Worm (Caenorhabditis elegans): ENCODE data around the gene C47D12.5.

Gene C47D12.5

ce11 chrII:11634057-11634676 is 50.9 kb downstream of the C47D12.5 start:
- TF ChIP-seq lin-13 (GFP tag; optimal IDR thresholded peaks at IDR 0.05) (peak; percentile 78), Y55F3AM.14 (GFP tag; optimal IDR thresholded peaks at IDR 0.05) (peak; percentile 91), egl-27 (tag; optimal IDR thresholded peaks at IDR 0.05) (peak; percentile 89), sma-3 (GFP tag; optimal IDR thresholded peaks at IDR 0.05) (peak; percentile 90), nhr-11 (tag; optimal IDR thresholded peaks at IDR 0.05) (no peak), ceh-82 (tag; optimal IDR thresholded peaks at IDR 0.05) (peak; percentile 46), ZK546.5 (tag; optimal IDR thresholded peaks at IDR 0.05) (no peak), sma-9 (GFP tag; optimal IDR thresholded peaks at IDR 0.05) (peak; percentile 93), sma-9 (tag; optimal IDR thresholded peaks at IDR 0.05) (no peak), mbf-1 (tag; optimal IDR thresholded peaks at IDR 0.05) (no peak), ceh-16 (tag; optimal IDR thresholded peaks at IDR 0.05) (no peak), F13H6.1 (tag; optimal IDR thresholded peaks at IDR 0.05) (peak; percentile 96), nhr-6 (tag; optimal IDR thresholded peaks at IDR 0.05) (peak; percentile 62), peb-1 (tag; optimal IDR thresholded peaks at IDR 0.05) (no peak), mdl-1 (tag; optimal IDR thresholded peaks at IDR 0.05) (peak; percentile 87 to 94), nhr-23 (tag; optimal IDR thresholded peaks at IDR 0.05) (no peak), unc-62 (GFP tag; optimal IDR thresholded peaks at IDR 0.05) (no peak), blmp-1 (tag; optimal IDR thresholded peaks at IDR 0.05; ENCODE audit: insufficient read depth) (peak; percentile 83), nhr-25 (tag; optimal IDR thresholded peaks at IDR 0.05) (peak; percentile 89), nhr-129 (tag; optimal IDR thresholded peaks at IDR 0.05) (peak; percentile 95), nhr-10 (tag; optimal IDR thresholded peaks at IDR 0.05) (no peak), ztf-4 (tag; optimal IDR thresholded peaks at IDR 0.05) (peak; percentile 79), unc-55 (GFP tag; optimal IDR thresholded peaks at IDR 0.05) (peak; percentile 75), lin-11 (tag; optimal IDR thresholded peaks at IDR 0.05) (peak; percentile 70), ztf-1 (GFP tag; conservative IDR thresholded peaks at IDR 0.05) (no peak), aly-2 (tag; optimal IDR thresholded peaks at IDR 0.05) (no peak), dmd-4 (tag; optimal IDR thresholded peaks at IDR 0.05) (no peak), zag-1 (tag; optimal IDR thresholded peaks at IDR 0.05) (peak; percentile 86), elt-3 (tag; optimal IDR thresholded peaks at IDR 0.05) (no peak), ztf-11 (tag; optimal IDR thresholded peaks at IDR 0.05) (no peak), crh-2 (tag; optimal IDR thresholded peaks at IDR 0.05) (peak; percentile 90), gmeb-1 (tag; optimal IDR thresholded peaks at IDR 0.05) (peak; percentile 59), sem-4 (tag; optimal IDR thresholded peaks at IDR 0.05) (peak; percentile 87), R02D3.7 (tag; optimal IDR thresholded peaks at IDR 0.05) (no peak), nhr-21 (tag; optimal IDR thresholded peaks at IDR 0.05) (peak; percentile 87), snpc-4 (tag; optimal IDR thresholded peaks at IDR 0.05) (peak; percentile 59), alr-1 (tag; optimal IDR thresholded peaks at IDR 0.05) (no peak), nhr-12 (tag; optimal IDR thresholded peaks at IDR 0.05) (no peak), nhr-237 (tag; optimal IDR thresholded peaks at IDR 0.05) (no peak), elt-1 (tag; optimal IDR thresholded peaks at IDR 0.05) (no peak), ama-1 (optimal IDR thresholded peaks at IDR 0.05) (peak; percentile 78), fos-1 (tag; optimal IDR thresholded peaks at IDR 0.05) (peak; percentile 88), skn-1 (tag; optimal IDR thresholded peaks at IDR 0.05) (no peak), unc-39 (tag; optimal IDR thresholded peaks at IDR 0.05) (no peak), mab-5 (tag; optimal IDR thresholded peaks at IDR 0.05) (peak; percentile 86), nhr-77 (tag; optimal IDR thresholded peaks at IDR 0.05) (peak; percentile 6), lsy-2 (tag; optimal IDR thresholded peaks at IDR 0.05) (peak; percentile 58 to 74), C34F6.9 (tag; optimal IDR thresholded peaks at IDR 0.05) (peak; percentile 87), lin-39 (tag; optimal IDR thresholded peaks at IDR 0.05) (no peak)
